Fruit fly (Drosophila melanogaster) whole organism, prepupa: ENCODE measurements around the gene CG46320.

ENCODE experiments used
- CG10631 ChIP-seq: fragments of 200-800 bp; sonication (Bioruptor generic); optimal IDR thresholded peaks from 2 replicates; lab custom pipeline; 2016; ENCODE audit warnings: missing biosample characterization, missing genetic modification characterization
- CG11902 ChIP-seq: fragments of 200-800 bp; sonication (Bioruptor generic); optimal IDR thresholded peaks from 3 replicates; lab custom pipeline; 2016; ENCODE audit warnings: missing biosample characterization, missing genetic modification characterization
- CG1621 ChIP-seq: fragments of 200-800 bp; sonication (Bioruptor generic); optimal IDR thresholded peaks from 3 replicates; lab custom pipeline; 2018; ENCODE audit warnings: missing biosample characterization, mild to moderate bottlenecking, missing genetic modification characterization
- CG3032 ChIP-seq: fragments of 200-800 bp; optimal IDR thresholded peaks from 2 replicates; lab custom pipeline; 2019; ENCODE audit warnings: missing biosample characterization, mild to moderate bottlenecking, missing genetic modification characterization, moderate library complexity
- CG4318 ChIP-seq: fragments of 200-800 bp; sonication (Bioruptor generic); optimal IDR thresholded peaks from 3 replicates; lab custom pipeline; 2017; ENCODE audit warnings: missing biosample characterization, mild to moderate bottlenecking, missing genetic modification characterization
- CG6276 ChIP-seq: fragments of 200-800 bp; sonication (Bioruptor generic); optimal IDR thresholded peaks from 2 replicates; lab custom pipeline; 2017; ENCODE audit warnings: missing biosample characterization, mild to moderate bottlenecking, missing genetic modification characterization
- CG6792 ChIP-seq: fragments of 200-800 bp; sonication (Bioruptor generic); optimal IDR thresholded peaks from 3 replicates; lab custom pipeline; 2016; ENCODE audit warnings: missing biosample characterization, missing genetic modification characterization
- CG6808 ChIP-seq: fragments of 200-800 bp; sonication (Bioruptor generic); optimal IDR thresholded peaks from 3 replicates; lab custom pipeline; 2017; ENCODE audit warnings: missing biosample characterization, missing genetic modification characterization, mild to moderate bottlenecking, moderate library complexity, missing genetic modification reagents
- CG6854 ChIP-seq: fragments of 200-800 bp; sonication (Bioruptor generic); optimal IDR thresholded peaks from 2 replicates; lab custom pipeline; 2017; ENCODE audit warnings: missing biosample characterization, mild to moderate bottlenecking, missing genetic modification characterization
- CG7368 ChIP-seq: fragments of 200-800 bp; sonication (Bioruptor generic); optimal IDR thresholded peaks from 3 replicates; lab custom pipeline; 2016; ENCODE audit warnings: missing biosample characterization, missing genetic modification characterization
- CG8119 ChIP-seq: fragments of 200-800 bp; sonication (Bioruptor generic); IDR thresholded peaks from 3 replicates; pipeline ENCODE4 v1.3.6; 2022; ENCODE audit warnings: missing biosample characterization, missing genetic modification characterization
- CG8319 ChIP-seq: fragments of 200-800 bp; sonication (Bioruptor generic); optimal IDR thresholded peaks from 3 replicates; lab custom pipeline; 2016; ENCODE audit warnings: missing biosample characterization, missing genetic modification characterization
- CG8632 ChIP-seq: fragments of 200-800 bp; sonication (Bioruptor generic); optimal IDR thresholded peaks from 3 replicates; lab custom pipeline; 2016; ENCODE audit warnings: missing biosample characterization, missing genetic modification characterization
- CG9139 ChIP-seq: fragments of 200-800 bp; sonication (Bioruptor generic); optimal IDR thresholded peaks from 3 replicates; lab custom pipeline; 2017; ENCODE audit warnings: missing biosample characterization, mild to moderate bottlenecking, missing genetic modification characterization
- Eip75B ChIP-seq: fragments of 200-800 bp; sonication (Bioruptor generic); optimal IDR thresholded peaks from 3 replicates; lab custom pipeline; 2016; ENCODE audit warnings: missing biosample characterization, missing genetic modification characterization
- Eip78C ChIP-seq: fragments of 200-800 bp; sonication (Bioruptor generic); peaks from one replicate; lab custom pipeline; 2016; ENCODE audit warnings: missing biosample characterization, missing genetic modification characterization
- Ets21C ChIP-seq: fragments of 200-800 bp; sonication (Bioruptor generic); optimal IDR thresholded peaks from 3 replicates; lab custom pipeline; 2016; ENCODE audit warnings: missing biosample characterization, missing genetic modification characterization
- Gug ChIP-seq: fragments of 200-800 bp; sonication (Bioruptor generic); IDR thresholded peaks from 2 replicates; pipeline ENCODE4 v1.3.6; 2022; ENCODE audit warnings: missing biosample characterization, missing genetic modification characterization
- Hr38 ChIP-seq: sonication (Bioruptor generic); optimal IDR thresholded peaks from 2 replicates; lab custom pipeline; 2016; ENCODE audit warnings: missing biosample characterization, missing genetic modification characterization
- Hr4 ChIP-seq: fragments of 200-800 bp; sonication (Bioruptor generic); optimal IDR thresholded peaks from 3 replicates; lab custom pipeline; 2016; ENCODE audit warnings: missing biosample characterization, missing genetic modification characterization
- Lpt ChIP-seq: fragments of 200-800 bp; sonication (Bioruptor generic); optimal IDR thresholded peaks from 3 replicates; lab custom pipeline; 2016; ENCODE audit warnings: missing biosample characterization, missing genetic modification characterization
- OdsH ChIP-seq: fragments of 200-800 bp; sonication (Bioruptor generic); optimal IDR thresholded peaks from 3 replicates; lab custom pipeline; 2016; ENCODE audit warnings: missing biosample characterization, missing genetic modification characterization
- Smox ChIP-seq: fragments of 200-800 bp; sonication (Bioruptor generic); optimal IDR thresholded peaks from 3 replicates; lab custom pipeline; 2016; ENCODE audit warnings: missing biosample characterization, missing genetic modification characterization
- Sox14 ChIP-seq: fragments of 200-800 bp; sonication (Bioruptor generic); optimal IDR thresholded peaks from 3 replicates; lab custom pipeline; 2016; ENCODE audit warnings: missing biosample characterization, missing genetic modification characterization
- achi ChIP-seq: fragments of 200-800 bp; sonication (Bioruptor generic); optimal IDR thresholded peaks from 3 replicates; lab custom pipeline; 2016; ENCODE audit warnings: missing biosample characterization, missing genetic modification characterization
- dsx ChIP-seq: fragments of 200-800 bp; optimal IDR thresholded peaks from 3 replicates; lab custom pipeline; 2019; ENCODE audit warnings: missing biosample characterization, mild to moderate bottlenecking, missing genetic modification characterization, moderate library complexity; ENCODE audit not compliant: poor library complexity, severe bottlenecking
- esn ChIP-seq: fragments of 200-800 bp; sonication (Bioruptor generic); optimal IDR thresholded peaks from 2 replicates; lab custom pipeline; 2016; ENCODE audit warnings: missing biosample characterization, mild to moderate bottlenecking, missing genetic modification characterization, moderate library complexity
- fkh ChIP-seq: fragments of 200-800 bp; sonication (Bioruptor generic); optimal IDR thresholded peaks from 3 replicates; lab custom pipeline; 2017; ENCODE audit warnings: missing biosample characterization, mild to moderate bottlenecking, missing genetic modification characterization, moderate library complexity
- lz ChIP-seq: fragments of 200-800 bp; sonication (Bioruptor generic); optimal IDR thresholded peaks from 3 replicates; lab custom pipeline; 2016; ENCODE audit warnings: missing biosample characterization, missing genetic modification characterization
- net ChIP-seq: fragments of 200-800 bp; sonication (Bioruptor generic); optimal IDR thresholded peaks from 3 replicates; lab custom pipeline; 2016; ENCODE audit warnings: missing biosample characterization, missing genetic modification characterization
- salr ChIP-seq, 2 experiments: fragments of 200-800 bp; sonication (Bioruptor generic); optimal IDR thresholded peaks; 3 replicates each; lab custom pipeline; 2016 to 2018; ENCODE audit warnings: missing biosample characterization in 2 of 2, missing genetic modification characterization in 2 of 2, mild to moderate bottlenecking in 1 of 2
- spab ChIP-seq: fragments of 200-800 bp; sonication (Bioruptor generic); optimal IDR thresholded peaks from 2 replicates; lab custom pipeline; 2017; ENCODE audit warnings: missing biosample characterization, mild to moderate bottlenecking, missing genetic modification characterization, missing genetic modification reagents
- svp ChIP-seq: fragments of 200-800 bp; sonication (Bioruptor generic); peaks from one replicate; lab custom pipeline; 2016; ENCODE audit warnings: missing biosample characterization, missing genetic modification characterization

CG46320 gene

DNA sequence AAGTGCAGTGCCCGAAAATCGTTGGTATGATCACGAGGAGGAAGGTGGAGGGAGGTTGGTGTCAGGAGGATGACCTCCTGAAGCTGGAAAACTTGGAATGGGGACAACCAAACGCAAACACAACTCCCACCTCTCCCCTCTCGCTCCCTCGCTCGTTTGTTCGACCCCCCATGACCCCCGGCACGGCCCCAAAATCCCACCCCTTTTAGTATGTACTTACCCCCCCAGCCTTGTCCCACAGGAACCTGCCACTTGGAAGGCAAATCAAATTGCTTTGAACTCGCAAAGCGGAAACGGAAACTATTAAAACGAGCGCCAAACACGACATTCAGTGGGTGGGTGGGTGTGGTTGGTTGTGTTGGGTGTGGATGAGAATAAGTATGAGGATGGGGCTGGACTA is 67.7 kb downstream of the CG46320 start:
- TF ChIP-seq Smox (GFP tag; lab: Kevin White, UChicago) (no peak), esn (GFP tag; lab: Kevin White, UChicago) (no peak), achi (GFP tag; lab: Kevin White, UChicago) (no peak), CG8119 (GFP tag; lab: Robert Waterston, UW) (no peak), Gug (no peak), net (no peak), OdsH (GFP tag; lab: Kevin White, UChicago) (no peak), CG8632 (GFP tag; lab: Kevin White, UChicago) (no peak), CG6276 (GFP tag; lab: Kevin White, UChicago) (no peak), CG11902 (GFP tag; lab: Kevin White, UChicago) (no peak), lz (GFP tag; lab: Kevin White, UChicago) (no peak)

DNA sequence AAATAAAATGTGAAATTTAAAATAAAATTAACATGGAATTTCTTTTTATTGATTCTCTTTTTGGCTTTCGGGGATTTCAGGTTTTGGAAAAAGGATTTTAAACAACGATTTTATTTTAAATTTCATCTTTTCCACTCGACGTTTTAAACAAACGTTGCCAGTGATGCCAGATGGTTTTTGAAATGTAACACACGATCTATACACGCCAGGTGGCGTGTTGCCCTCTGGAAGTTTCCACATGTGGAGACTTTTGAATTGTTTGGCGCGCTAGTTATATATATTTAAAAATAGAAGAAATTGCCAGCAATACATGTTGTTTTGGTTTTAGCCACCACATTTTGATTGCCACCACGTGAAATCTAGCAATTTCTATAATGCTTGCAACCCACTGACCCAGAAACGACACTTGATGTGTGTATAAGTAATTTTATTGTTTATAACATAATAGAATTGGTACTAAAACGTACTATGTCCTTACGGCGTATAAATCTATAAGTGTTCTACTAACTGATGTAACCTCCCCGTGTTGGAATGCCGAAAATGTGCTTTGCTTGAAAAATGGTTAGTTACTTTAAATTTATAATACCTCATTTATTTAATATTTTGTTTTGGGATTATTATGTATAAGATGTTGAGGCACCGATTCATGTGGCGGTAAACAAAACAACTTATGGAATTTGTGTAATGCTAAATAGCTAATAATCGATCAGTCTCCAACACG is 85.9 kb downstream of the CG46320 start:
- TF ChIP-seq CG6854 (GFP tag; lab: Kevin White, UChicago): no peak
- TF ChIP-seq svp (GFP tag; lab: Kevin White, UChicago): peak; percentile 55
- no peak for TF ChIP-seq CG6792 (GFP tag; lab: Kevin White, UChicago)
- no peak for TF ChIP-seq Smox (GFP tag; lab: Kevin White, UChicago)
- TF ChIP-seq Hr38 (GFP tag; lab: Kevin White, UChicago): no peak
- no peak for TF ChIP-seq CG9139 (GFP tag; lab: Kevin White, UChicago)
- TF ChIP-seq Sox14 (GFP tag; lab: Kevin White, UChicago): peak; percentile 0
- peak; percentile 35 for TF ChIP-seq dsx
- no peak for TF ChIP-seq Lpt (GFP tag; lab: Kevin White, UChicago)
- no peak for TF ChIP-seq Hr4 (GFP tag; lab: Kevin White, UChicago)
- TF ChIP-seq CG6808 (GFP tag; lab: Kevin White, UChicago): peak; percentile 35
- no peak for TF ChIP-seq CG7368 (GFP tag; lab: Kevin White, UChicago)
- no peak for TF ChIP-seq salr (GFP tag; optimal IDR thresholded peaks at IDR 0.05; lab: Kevin White, UChicago)
- TF ChIP-seq CG3032 (tag; lab: Kevin White, UChicago): no peak
- no peak for TF ChIP-seq CG8319 (GFP tag; lab: Kevin White, UChicago)
- peak; percentile 4 for TF ChIP-seq Eip78C (GFP tag; lab: Kevin White, UChicago)
- TF ChIP-seq, all 60 proteins: peak for 5

DNA sequence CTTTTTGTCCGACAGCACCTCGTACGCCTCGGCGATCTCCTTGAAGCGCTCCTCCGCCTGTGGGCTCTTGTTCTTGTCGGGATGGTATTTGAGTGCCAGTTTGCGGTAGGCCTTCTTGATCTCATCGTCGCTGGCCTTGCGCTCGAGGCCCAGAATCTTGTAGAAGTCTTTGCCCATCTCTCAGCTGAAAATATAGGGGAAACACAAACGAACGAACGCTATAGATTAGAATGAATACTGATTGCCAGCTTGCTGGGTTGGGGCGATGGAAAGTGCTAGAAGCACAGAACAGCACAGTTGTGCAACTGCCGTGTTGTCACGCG is 87.5 kb downstream of the CG46320 start:
- no peak for TF ChIP-seq lz (GFP tag; lab: Kevin White, UChicago)
- no peak for TF ChIP-seq CG6276 (GFP tag; lab: Kevin White, UChicago)
- no peak for TF ChIP-seq Lpt (GFP tag; lab: Kevin White, UChicago)
- no peak for TF ChIP-seq Hr4 (GFP tag; lab: Kevin White, UChicago)
- no peak for TF ChIP-seq Ets21C (GFP tag; lab: Kevin White, UChicago)
- TF ChIP-seq CG10631: no peak
- TF ChIP-seq dsx: no peak
- TF ChIP-seq Eip75B (GFP tag; lab: Kevin White, UChicago): no peak
- no peak for TF ChIP-seq Smox (GFP tag; lab: Kevin White, UChicago)
- no peak for TF ChIP-seq svp (GFP tag; lab: Kevin White, UChicago)
- TF ChIP-seq fkh (GFP tag; lab: Kevin White, UChicago): no peak
- no peak for TF ChIP-seq CG11902 (GFP tag; lab: Kevin White, UChicago)
- TF ChIP-seq CG8319 (GFP tag; lab: Kevin White, UChicago): no peak
- TF ChIP-seq Hr38 (GFP tag; lab: Kevin White, UChicago): no peak
- TF ChIP-seq CG4318 (GFP tag; lab: Kevin White, UChicago): no peak
- no peak for TF ChIP-seq CG1621 (tag; lab: Kevin White, UChicago)
- no peak for TF ChIP-seq spab (GFP tag; lab: Kevin White, UChicago)
- no peak for TF ChIP-seq CG3032 (tag; lab: Kevin White, UChicago)
